Worm (Caenorhabditis elegans) whole organism, L1 larva: ENCODE data around the gene srlf-3.

Source experiments
- C04F5.9 ChIP-seq: sonication (generic microtip); optimal IDR thresholded peaks from 2 replicates; lab custom pipeline; 2016; ENCODE audit warnings: missing genetic modification characterization, missing compliant biosample characterization
- C16A3.4 ChIP-seq: fragments of 150-350 bp; optimal IDR thresholded peaks from 2 replicates; lab custom pipeline; 2014; ENCODE audit warnings: missing biosample characterization, missing genetic modification characterization
- Y116A8C.19 ChIP-seq: sonication (generic microtip); optimal IDR thresholded peaks from 2 replicates; lab custom pipeline; 2016; ENCODE audit warnings: missing compliant biosample characterization, missing genetic modification characterization, borderline replicate concordance
- aha-1 ChIP-seq: fragments of 150-350 bp; optimal IDR thresholded peaks from 2 replicates; lab custom pipeline; 2014; ENCODE audit warnings: missing biosample characterization, missing genetic modification characterization
- blmp-1 ChIP-seq: fragments of 150-350 bp; optimal IDR thresholded peaks from 2 replicates; lab custom pipeline; 2014; ENCODE audit warnings: missing biosample characterization, missing genetic modification characterization
- ceh-63 ChIP-seq: fragments of 200-800 bp; sonication (Bioruptor generic); optimal IDR thresholded peaks from 2 replicates; lab custom pipeline; 2018; ENCODE audit warnings: mild to moderate bottlenecking, missing genetic modification characterization, missing compliant biosample characterization
- ceh-88 ChIP-seq: fragments of 200-800 bp; sonication (Bioruptor generic); IDR thresholded peaks from 2 replicates; pipeline ENCODE4 v1.3.6; 2022; ENCODE audit warnings: missing genetic modification characterization, missing compliant biosample characterization
- ceh-90 ChIP-seq: sonication (generic microtip); optimal IDR thresholded peaks from 2 replicates; lab custom pipeline; 2016; ENCODE audit warnings: missing genetic modification characterization, missing compliant biosample characterization
- ces-1 ChIP-seq: fragments of 150-350 bp; optimal IDR thresholded peaks from 2 replicates; lab custom pipeline; 2014; ENCODE audit warnings: missing biosample characterization, missing genetic modification reagents, missing genetic modification characterization
- efl-3 ChIP-seq: fragments of 200-800 bp; sonication (Bioruptor generic); optimal IDR thresholded peaks from 2 replicates; lab custom pipeline; 2018; ENCODE audit warnings: mild to moderate bottlenecking, missing genetic modification characterization, missing compliant biosample characterization
- egl-13 ChIP-seq: sonication (generic microtip); optimal IDR thresholded peaks from 2 replicates; lab custom pipeline; 2016; ENCODE audit warnings: missing genotype, missing genetic modification reagents, missing genetic modification characterization, missing compliant biosample characterization
- egl-27 ChIP-seq, 2 experiments: fragments of 150-350 bp in 1 of 2; sonication (generic microtip); optimal IDR thresholded peaks; 3 replicates each; lab custom pipeline; 2017 to 2018; ENCODE audit warnings: missing biosample characterization in 2 of 2, missing genetic modification characterization in 2 of 2, missing genetic modification reagents in 2 of 2
- elt-2 ChIP-seq: sonication (generic microtip); optimal IDR thresholded peaks from 2 replicates; lab custom pipeline; 2016; ENCODE audit warnings: missing genetic modification characterization, mild to moderate bottlenecking, inconsistent platforms, missing compliant biosample characterization, missing genetic modification reagents
- fkh-10 ChIP-seq: sonication (generic microtip); optimal IDR thresholded peaks from 2 replicates; lab custom pipeline; 2017; ENCODE audit warnings: missing biosample characterization, missing genetic modification reagents, missing genetic modification characterization
- fkh-4 ChIP-seq: sonication (generic microtip); optimal IDR thresholded peaks from 2 replicates; lab custom pipeline; 2016; ENCODE audit warnings: missing compliant biosample characterization, missing genetic modification characterization, borderline replicate concordance
- fos-1 ChIP-seq: fragments of 150-350 bp; optimal IDR thresholded peaks from 2 replicates; lab custom pipeline; 2014; ENCODE audit warnings: missing biosample characterization, missing genetic modification characterization
- grh-1 ChIP-seq: fragments of 200-800 bp; sonication (Bioruptor generic); IDR thresholded peaks from 2 replicates; pipeline ENCODE4 v1.3.6; 2022; ENCODE audit warnings: missing genetic modification reagents, missing genetic modification characterization, missing compliant biosample characterization
- hlh-17 ChIP-seq: fragments of 200-800 bp; sonication (Bioruptor generic); optimal IDR thresholded peaks from 2 replicates; lab custom pipeline; 2018; ENCODE audit warnings: missing genetic modification characterization, mild to moderate bottlenecking, missing compliant biosample characterization, moderate library complexity, borderline replicate concordance
- hlh-4 ChIP-seq: sonication (generic microtip); optimal IDR thresholded peaks from 2 replicates; lab custom pipeline; 2016; ENCODE audit warnings: mild to moderate bottlenecking, missing genetic modification characterization, missing compliant biosample characterization
- hpl-2 ChIP-seq: fragments of 150-350 bp; optimal IDR thresholded peaks from 2 replicates; lab custom pipeline; 2014; ENCODE audit warnings: missing biosample characterization, missing genetic modification reagents, missing genetic modification characterization
- irx-1 ChIP-seq: sonication (generic microtip); optimal IDR thresholded peaks from 2 replicates; lab custom pipeline; 2016; ENCODE audit warnings: missing genetic modification characterization, missing compliant biosample characterization
- jun-1 ChIP-seq: fragments of 150-350 bp; optimal IDR thresholded peaks from 2 replicates; lab custom pipeline; 2014; ENCODE audit warnings: missing biosample characterization, missing genetic modification reagents, missing genetic modification characterization
- lin-15B ChIP-seq: fragments of 150-350 bp; sonication (generic microtip); optimal IDR thresholded peaks from 3 replicates; lab custom pipeline; 2014; ENCODE audit warnings: missing biosample characterization, missing genetic modification characterization
- lin-35 ChIP-seq, 2 experiments: fragments of 150-350 bp; optimal IDR thresholded peaks; 2 replicates each; lab custom pipeline; 2014; ENCODE audit warnings: missing biosample characterization in 2 of 2, missing genetic modification characterization in 2 of 2, missing genetic modification reagents in 2 of 2
- lin-39 ChIP-seq: fragments of 150-350 bp; optimal IDR thresholded peaks from 2 replicates; lab custom pipeline; 2014; ENCODE audit warnings: missing biosample characterization, missing genetic modification reagents, missing genetic modification characterization
- lsy-2 ChIP-seq, 2 experiments: fragments of 150-350 bp; optimal IDR thresholded peaks; 2 replicates each; lab custom pipeline; 2014; ENCODE audit warnings: missing biosample characterization in 2 of 2, missing genetic modification characterization in 2 of 2
- mab-9 ChIP-seq: fragments of 200-800 bp; sonication (Bioruptor generic); IDR thresholded peaks from 2 replicates; pipeline ENCODE4 v1.3.6; 2022; ENCODE audit warnings: missing genetic modification reagents, missing genetic modification characterization, missing compliant biosample characterization
- mdl-1 ChIP-seq, 2 experiments: fragments of 150-350 bp; optimal IDR thresholded peaks; 2 replicates each; lab custom pipeline; 2014 to 2017; ENCODE audit warnings: missing biosample characterization in 2 of 2, missing genetic modification characterization in 2 of 2, inconsistent platforms in 1 of 2
- mef-2 ChIP-seq: fragments of 150-350 bp; optimal IDR thresholded peaks from 2 replicates; lab custom pipeline; 2014; ENCODE audit warnings: missing biosample characterization, missing genetic modification characterization
- nhr-11 ChIP-seq: fragments of 150-350 bp; optimal IDR thresholded peaks from 2 replicates; lab custom pipeline; 2014; ENCODE audit warnings: missing biosample characterization, missing genetic modification characterization
- nhr-19 ChIP-seq: fragments of 200-800 bp; sonication (Bioruptor generic); conservative IDR thresholded peaks from 2 replicates; pipeline ENCODE4 v1.3.6; 2022; ENCODE audit warnings: missing genetic modification characterization, missing compliant biosample characterization
- nhr-237 ChIP-seq: fragments of 150-350 bp; optimal IDR thresholded peaks from 2 replicates; lab custom pipeline; 2014; ENCODE audit warnings: missing biosample characterization, missing genetic modification characterization
- nhr-71 ChIP-seq: sonication (generic microtip); optimal IDR thresholded peaks from 2 replicates; lab custom pipeline; 2016; ENCODE audit warnings: mild to moderate bottlenecking, missing genetic modification characterization, moderate library complexity, missing compliant biosample characterization
- nhr-76 ChIP-seq: sonication (generic microtip); optimal IDR thresholded peaks from 2 replicates; lab custom pipeline; 2017; ENCODE audit warnings: missing biosample characterization, missing genetic modification characterization
- nhr-84 ChIP-seq: sonication (generic microtip); optimal IDR thresholded peaks from 2 replicates; lab custom pipeline; 2017; ENCODE audit warnings: missing biosample characterization, missing genetic modification characterization
- nhr-90 ChIP-seq: sonication (generic microtip); optimal IDR thresholded peaks from 2 replicates; lab custom pipeline; 2016; ENCODE audit warnings: mild to moderate bottlenecking, missing genetic modification characterization, missing compliant biosample characterization; ENCODE audit not compliant: poor library complexity
- pag-3 ChIP-seq: sonication (generic microtip); optimal IDR thresholded peaks from 2 replicates; lab custom pipeline; 2017; ENCODE audit warnings: missing genetic modification characterization, mild to moderate bottlenecking, missing compliant biosample characterization, antibody characterized with exemption, borderline replicate concordance; ENCODE audit not compliant: insufficient read depth
- pqm-1 ChIP-seq: sonication (generic microtip); optimal IDR thresholded peaks from 3 replicates; lab custom pipeline; 2017; ENCODE audit warnings: missing biosample characterization, missing genetic modification characterization
- rnt-1 ChIP-seq: sonication (generic microtip); optimal IDR thresholded peaks from 2 replicates; lab custom pipeline; 2016; ENCODE audit warnings: mild to moderate bottlenecking, missing genetic modification characterization, moderate library complexity, missing compliant biosample characterization
- skn-1 ChIP-seq: fragments of 150-350 bp; optimal IDR thresholded peaks from 2 replicates; lab custom pipeline; 2014; ENCODE audit warnings: missing biosample characterization, missing genetic modification characterization
- snpc-4 ChIP-seq: fragments of 150-350 bp; optimal IDR thresholded peaks from 2 replicates; lab custom pipeline; 2014; ENCODE audit warnings: missing biosample characterization, missing genetic modification characterization
- snu-23 ChIP-seq: sonication (generic microtip); optimal IDR thresholded peaks from 2 replicates; lab custom pipeline; 2016; ENCODE audit warnings: missing genetic modification characterization, missing compliant biosample characterization
- swsn-7 ChIP-seq: sonication (generic microtip); optimal IDR thresholded peaks from 2 replicates; lab custom pipeline; 2016; ENCODE audit warnings: missing genetic modification characterization, missing compliant biosample characterization
- unc-130 ChIP-seq: fragments of 150-350 bp; optimal IDR thresholded peaks from 2 replicates; lab custom pipeline; 2017; ENCODE audit warnings: missing biosample characterization, missing genetic modification characterization, inconsistent platforms
- unc-30 ChIP-seq: sonication (generic microtip); optimal IDR thresholded peaks from 2 replicates; lab custom pipeline; 2017; ENCODE audit warnings: missing biosample characterization, missing genetic modification characterization
- unc-62 ChIP-seq: fragments of 150-350 bp; optimal IDR thresholded peaks from 2 replicates; lab custom pipeline; 2014; ENCODE audit warnings: missing biosample characterization, missing genetic modification reagents, missing genetic modification characterization
- unc-86 ChIP-seq: sonication (generic microtip); optimal IDR thresholded peaks from 2 replicates; lab custom pipeline; 2016; ENCODE audit warnings: missing genetic modification characterization, missing compliant biosample characterization
- unc-98 ChIP-seq: fragments of 200-800 bp; sonication (Bioruptor generic); IDR thresholded peaks from 2 replicates; pipeline ENCODE4 v1.3.6; 2022; ENCODE audit warnings: missing genetic modification characterization, missing compliant biosample characterization
- zag-1 ChIP-seq: fragments of 150-350 bp; optimal IDR thresholded peaks from 2 replicates; lab custom pipeline; 2014; ENCODE audit warnings: missing biosample characterization, missing genetic modification characterization
- ztf-11 ChIP-seq, 2 experiments: sonication (generic microtip); optimal IDR thresholded peaks; 2 replicates each; lab custom pipeline; 2016 to 2017; ENCODE audit warnings: missing genetic modification characterization in 2 of 2, missing biosample characterization in 1 of 2, missing compliant biosample characterization in 1 of 2
- ztf-4 ChIP-seq: fragments of 150-350 bp; optimal IDR thresholded peaks from 2 replicates; lab custom pipeline; 2014; ENCODE audit warnings: missing biosample characterization, missing genetic modification characterization

Gene srlf-3

DNA sequence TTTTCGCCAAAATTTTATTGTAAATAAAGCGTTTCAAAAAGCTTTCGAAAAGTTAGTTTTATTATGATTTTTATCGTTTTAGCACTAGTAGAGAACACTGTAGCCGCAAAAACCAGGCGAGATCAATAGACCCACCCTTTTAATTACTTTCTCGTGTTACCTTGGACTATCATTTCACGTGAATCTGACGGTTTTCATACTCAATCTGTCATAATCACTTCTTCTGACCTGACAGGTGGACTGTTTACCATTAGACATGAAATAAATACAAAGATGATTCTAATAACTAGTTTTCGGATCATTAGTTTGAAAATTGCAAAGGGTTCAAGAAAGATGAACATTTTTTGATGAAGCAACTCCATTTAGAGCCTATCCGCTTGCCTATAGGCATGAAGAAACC lies 24.2 kb upstream of the srlf-3 start (continued):
- TF ChIP-seq ceh-88 (GFP tag; lab: Robert Waterston, UW), result no peak
- TF ChIP-seq jun-1 (tag; lab: Kevin White, UChicago), result no peak
- TF ChIP-seq skn-1, result no peak
- TF ChIP-seq pqm-1 (tag; lab: Kevin White, UChicago), result no peak
- TF ChIP-seq unc-130 (tag; lab: Kevin White, UChicago), result peak; percentile 37
- TF ChIP-seq ceh-90 (tag; lab: Kevin White, UChicago), result no peak
- TF ChIP-seq lin-35 (GFP tag; optimal IDR thresholded peaks at IDR 0.05; lab: Kevin White, UChicago), result peak in 1 of 2 experiments; percentile 56
- TF ChIP-seq hlh-4 (tag; lab: Kevin White, UChicago), result no peak
- no peak for TF ChIP-seq C16A3.4
- TF ChIP-seq fos-1, result no peak
- no peak for TF ChIP-seq zag-1 (tag; lab: Kevin White, UChicago)
- no peak for TF ChIP-seq ztf-11 (tag; optimal IDR thresholded peaks at IDR 0.05; lab: Kevin White, UChicago)
- no peak for TF ChIP-seq hpl-2
- TF ChIP-seq lin-15B (tag; lab: Kevin White, UChicago), result no peak
- peak; percentile 78 for TF ChIP-seq blmp-1
- TF ChIP-seq unc-86 (tag; lab: Kevin White, UChicago), result no peak
- TF ChIP-seq egl-27 (tag; optimal IDR thresholded peaks at IDR 0.05; lab: Kevin White, UChicago), result no peak
- TF ChIP-seq lin-39 (tag; lab: Kevin White, UChicago), result no peak
- no peak for TF ChIP-seq ceh-63 (GFP tag; lab: Kevin White, UChicago)
- TF ChIP-seq efl-3 (GFP tag; lab: Kevin White, UChicago), result no peak
- no peak for TF ChIP-seq unc-98
- no peak for TF ChIP-seq elt-2 (tag; lab: Kevin White, UChicago)
- no peak for TF ChIP-seq nhr-90 (tag; lab: Kevin White, UChicago)
- TF ChIP-seq nhr-19 (GFP tag; lab: Robert Waterston, UW), result peak; percentile 40
- TF ChIP-seq nhr-76 (tag; lab: Kevin White, UChicago), result no peak
- no peak for TF ChIP-seq ces-1
- no peak for TF ChIP-seq pag-3 (tag; lab: Kevin White, UChicago)
- no peak for TF ChIP-seq aha-1 (tag; lab: Kevin White, UChicago)
- no peak for TF ChIP-seq mef-2 (tag; lab: Kevin White, UChicago)
- TF ChIP-seq C04F5.9, result no peak
- no peak for TF ChIP-seq nhr-237 (tag; lab: Kevin White, UChicago)
- no peak for TF ChIP-seq fkh-4 (tag; lab: Kevin White, UChicago)
- no peak for TF ChIP-seq Y116A8C.19 (tag; lab: Kevin White, UChicago)
- TF ChIP-seq snpc-4 (tag; lab: Kevin White, UChicago), result no peak
- TF ChIP-seq mdl-1 (tag; optimal IDR thresholded peaks at IDR 0.05; lab: Kevin White, UChicago), result peak in 1 of 2 experiments; percentile 57
- TF ChIP-seq mab-9 (GFP tag; lab: Robert Waterston, UW), result no peak
- TF ChIP-seq snu-23, result peak; percentile 40
- TF ChIP-seq nhr-71, result peak; percentile 47
- no peak for TF ChIP-seq unc-62 (GFP tag; lab: Kevin White, UChicago)
- TF ChIP-seq grh-1 (GFP tag; lab: Robert Waterston, UW), result no peak
- peak in 1 of 2 experiments; percentile 2 for TF ChIP-seq lsy-2 (tag; optimal IDR thresholded peaks at IDR 0.05; lab: Kevin White, UChicago)
- no peak for TF ChIP-seq swsn-7 (tag; lab: Kevin White, UChicago)
- TF ChIP-seq rnt-1 (tag; lab: Kevin White, UChicago), result no peak
- TF ChIP-seq hlh-17 (GFP tag; lab: Kevin White, UChicago), result no peak
- no peak for TF ChIP-seq unc-30
- no peak for TF ChIP-seq egl-13 (tag; lab: Kevin White, UChicago)
- TF ChIP-seq ztf-4 (tag; lab: Kevin White, UChicago), result no peak
- TF ChIP-seq nhr-11 (tag; lab: Kevin White, UChicago), result no peak
- no peak for TF ChIP-seq irx-1 (tag; lab: Kevin White, UChicago)
- no peak for TF ChIP-seq fkh-10 (GFP tag; lab: Kevin White, UChicago)
- no peak for TF ChIP-seq nhr-84
